Fruit fly (Drosophila melanogaster) ovary, adult (tissue): ENCODE results near the gene galectin.

Experiments used
- CG17801 ChIP-seq: fragments of 200-800 bp; optimal IDR thresholded peaks from 2 replicates; lab custom pipeline; 2019; ENCODE audit warnings: missing biosample characterization, mild to moderate bottlenecking, missing genetic modification characterization, moderate library complexity; ENCODE audit not compliant: partially characterized antibody

Gene galectin

DNA sequence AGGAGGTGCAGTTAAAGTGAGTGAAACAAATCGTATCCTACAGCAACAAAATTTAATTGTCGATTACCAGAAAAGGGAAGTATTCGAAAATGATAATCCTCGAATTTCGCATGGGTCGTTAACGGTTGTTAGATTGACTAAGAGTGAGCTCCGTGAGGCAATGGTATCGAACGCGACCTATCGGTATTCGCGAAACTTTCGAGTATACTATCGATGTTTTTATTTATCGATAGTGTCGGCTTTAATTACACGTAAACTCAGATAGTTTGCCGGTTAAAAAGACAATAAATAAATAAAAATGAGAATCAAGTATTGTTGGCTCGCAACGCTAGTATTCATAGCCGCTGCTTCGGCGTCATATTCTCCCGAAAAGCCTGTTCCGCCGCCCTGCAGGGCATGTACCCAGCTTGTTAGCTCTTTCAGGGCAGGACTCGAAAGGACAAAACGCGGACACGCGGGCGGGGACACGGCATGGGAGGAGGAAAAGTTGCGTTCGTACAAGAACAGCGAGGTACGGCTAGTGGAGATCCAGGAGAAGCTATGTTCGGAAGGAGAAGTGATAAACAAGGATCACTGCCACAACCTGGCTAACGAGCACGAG is 30.7 kb downstream of the galectin start, which contains the start of gene Creld:
Gene Creld, plus strand, starts transcription at position 220 of the 601 bp plus-strand sequence.
- peak; percentile 68 for TF ChIP-seq CG17801

DNA sequence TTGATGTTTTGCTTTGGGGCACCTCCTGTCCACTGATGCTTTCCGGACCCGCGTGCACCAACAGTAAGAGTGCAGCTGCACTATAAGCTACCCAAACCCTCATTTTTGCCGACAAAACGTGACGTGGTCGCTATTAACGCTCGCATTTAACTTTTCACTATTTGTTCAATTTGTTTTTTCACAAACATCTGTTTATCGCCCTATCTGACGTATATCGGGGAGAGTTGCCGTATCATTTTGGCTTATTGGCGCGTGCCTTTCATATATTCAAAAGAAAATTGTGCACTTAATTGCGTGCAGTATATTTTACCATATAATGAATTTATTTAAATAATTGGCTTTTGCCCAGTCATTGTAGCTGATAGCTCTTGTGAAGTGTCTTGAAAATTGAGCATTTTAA is 35.0 kb downstream of the galectin start, which contains the start of the genes Nhe1 and Sam-S:
Gene Nhe1, minus strand, starts transcription at position 193 of the 400 bp plus-strand sequence.
Gene Sam-S, plus strand, starts transcription at position 364 of the 400 bp plus-strand sequence.
- TF ChIP-seq CG17801: no peak

DNA sequence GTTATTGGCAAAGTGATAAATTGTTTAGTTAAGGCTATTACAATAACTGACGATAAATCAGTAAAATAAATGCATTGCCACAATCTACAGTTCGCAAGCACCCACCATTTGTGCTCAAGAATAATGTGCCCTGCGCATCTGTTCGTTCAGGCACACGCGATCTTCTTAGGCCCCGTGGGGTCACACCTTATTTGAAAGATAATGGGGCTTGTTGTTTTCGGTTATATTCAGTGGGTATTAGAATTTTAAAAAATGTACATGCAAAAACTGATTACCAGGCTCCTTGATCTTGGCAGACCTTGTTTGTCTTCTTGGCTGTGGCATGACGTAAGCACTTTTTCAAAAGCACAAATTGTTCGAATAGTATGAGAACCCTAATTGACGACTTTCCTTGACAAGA is 35.5 kb downstream of the galectin start:
- TF ChIP-seq CG17801: no peak

dm6 chr2L:107476-108436 is 36.2 kb downstream of the galectin start:
- peak; percentile 26 for TF ChIP-seq CG17801

DNA sequence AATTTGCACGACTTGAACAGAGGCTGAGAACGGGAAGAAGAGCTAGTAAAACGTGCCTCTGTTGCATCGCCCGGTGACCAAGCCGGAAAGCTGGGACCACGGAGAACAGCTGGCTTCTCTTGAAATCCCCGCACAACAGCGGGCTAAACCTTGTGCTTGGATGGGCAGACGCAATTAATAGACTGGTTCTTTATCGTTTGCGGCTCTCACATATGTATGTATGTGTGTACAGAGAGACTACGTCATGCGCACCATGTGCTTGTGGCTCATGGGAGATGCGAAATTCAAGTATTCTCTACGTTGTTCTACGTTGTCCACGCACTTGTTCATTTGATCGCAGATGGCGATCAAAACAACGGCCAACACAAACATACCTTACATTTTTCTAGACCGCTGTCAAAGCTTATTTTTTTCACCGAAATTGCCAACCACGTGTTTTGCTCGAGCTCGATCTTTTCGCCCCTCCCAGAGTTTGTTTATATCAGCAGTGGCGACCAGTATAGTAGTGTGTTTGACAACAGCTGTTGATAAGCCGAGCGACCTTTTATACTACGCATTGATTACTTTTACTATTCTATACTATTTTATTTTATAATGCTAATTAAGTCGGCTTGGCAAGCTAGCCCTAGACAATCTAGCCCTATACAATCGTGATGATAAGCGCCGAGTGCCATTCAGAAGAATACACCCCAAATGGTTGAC is 37.7 kb downstream of the galectin start:
- TF ChIP-seq CG17801: peak; percentile 20

- no peak for TF ChIP-seq CG17801
These were observed 38.5 kb downstream of the galectin start for dm6 chr2L:110046-110445.

DNA sequence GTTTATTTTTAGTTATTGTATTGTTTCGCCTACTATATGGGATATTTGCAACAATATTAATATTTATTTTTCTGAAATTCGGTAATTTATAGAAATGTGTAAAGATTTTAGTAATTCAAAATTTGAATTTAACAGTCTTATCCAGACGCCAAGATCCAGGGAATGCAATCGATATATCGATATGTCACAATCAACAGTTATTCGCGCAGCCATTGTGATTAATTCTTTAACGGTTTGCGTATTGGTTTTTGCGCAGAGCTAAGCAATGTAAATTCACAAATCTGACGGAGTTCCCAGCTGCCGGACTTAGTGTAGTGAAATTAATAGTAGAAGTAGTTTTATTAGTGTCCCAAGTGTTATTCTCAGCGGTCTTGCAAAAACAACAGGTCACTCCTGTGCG is 42.9 kb downstream of the galectin start, which contains the start of gene ND-15:
Gene ND-15, plus strand, starts transcription at position 298 of the 400 bp plus-strand sequence.
- TF ChIP-seq CG17801: no peak

DNA sequence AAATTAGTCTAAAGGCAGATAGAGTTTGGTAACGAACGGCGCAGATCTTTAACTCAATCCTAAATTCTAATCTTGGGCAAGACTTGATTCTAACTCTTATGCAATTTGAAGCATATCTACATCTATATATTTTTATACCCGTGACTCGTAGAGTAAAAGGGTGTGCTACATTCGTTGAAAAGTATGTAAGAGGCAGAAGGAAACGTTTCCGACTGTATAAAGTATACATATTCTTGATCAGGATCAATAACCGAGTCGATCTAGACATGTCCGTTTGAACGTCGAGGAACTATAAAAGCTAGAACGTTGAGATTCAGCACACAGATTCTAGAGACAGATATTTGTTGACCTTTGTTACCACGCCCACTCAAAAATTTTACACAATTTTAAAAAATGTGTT is 44.8 kb downstream of the galectin start, which contains the start of gene CG13694:
Gene CG13694, minus strand, starts transcription at position 101 of the 400 bp plus-strand sequence.
- TF ChIP-seq CG17801: no peak

- TF ChIP-seq CG17801: no peak
These were observed 46.2 kb downstream of the galectin start for dm6 chr2L:117750-118149.

DNA sequence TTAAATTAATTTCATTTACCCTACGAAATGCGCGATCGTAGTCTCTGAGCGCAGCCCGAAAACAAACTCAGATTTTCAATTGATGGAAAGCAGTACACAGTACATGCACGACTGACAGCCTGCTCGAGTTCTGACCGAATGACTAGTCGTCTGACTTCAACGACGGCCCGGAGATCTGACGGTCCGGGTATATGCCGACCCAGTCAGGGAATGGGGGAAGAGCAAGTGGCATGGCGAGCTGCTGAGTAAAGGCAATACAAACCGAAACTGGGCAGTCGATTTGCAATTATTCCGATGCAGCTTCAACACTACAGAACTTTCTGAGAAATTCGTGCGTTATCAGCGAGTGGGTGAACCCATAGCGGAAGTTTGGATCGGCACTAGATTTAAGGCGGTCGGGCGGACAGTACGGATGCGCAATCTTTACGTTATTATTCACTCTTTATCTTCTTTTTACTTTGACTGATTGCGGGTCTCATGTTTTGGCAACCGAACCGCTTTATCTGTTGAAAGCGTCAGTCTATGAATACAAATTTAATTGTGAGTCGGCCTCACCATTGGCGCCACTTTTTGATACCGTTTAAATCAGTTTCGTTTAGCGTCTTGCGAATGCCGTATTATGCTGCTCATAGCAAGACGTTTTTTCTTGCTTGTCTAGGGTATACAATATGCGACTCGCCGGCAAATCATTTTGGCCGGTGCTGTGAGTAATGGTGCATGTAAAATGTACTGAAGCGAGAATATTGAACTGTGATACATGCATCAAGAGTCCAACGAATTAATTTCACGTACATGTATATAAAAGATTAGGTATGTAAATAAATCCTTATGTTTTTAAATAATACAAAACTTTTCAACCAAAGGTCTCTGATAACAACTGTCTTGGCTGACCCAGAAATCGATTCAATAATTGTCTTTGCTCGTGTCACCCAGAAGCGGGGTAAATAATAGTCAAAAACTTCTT is 49.2 kb downstream of the galectin start:
- no peak for TF ChIP-seq CG17801

- TF ChIP-seq CG17801: no peak
These were observed 49.9 kb downstream of the galectin start, which contains the start of gene CG4822 for dm6 chr2L:121456-121831. Gene CG4822, minus strand, starts transcription at chr2L:121754.

- no peak for TF ChIP-seq CG17801
These were observed 50.8 kb downstream of the galectin start for dm6 chr2L:122167-123006.

DNA sequence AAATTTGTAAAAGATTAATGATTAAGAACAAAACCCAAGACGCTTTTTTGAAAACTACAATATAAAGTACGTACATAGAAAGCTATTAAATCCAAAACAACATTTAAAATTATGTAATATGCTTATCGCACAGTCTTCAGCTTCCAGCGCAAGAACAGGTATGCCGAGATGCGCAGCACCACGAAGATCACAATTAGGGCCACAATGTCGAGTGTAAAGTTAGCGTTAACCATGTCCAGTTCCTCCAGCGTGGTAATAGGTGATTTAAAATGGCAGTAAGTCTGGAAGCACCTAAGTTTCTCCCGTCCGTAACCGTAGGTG is 51.4 kb downstream of the galectin start:
- no peak for TF ChIP-seq CG17801
